Fruit fly (Drosophila melanogaster) S2 (cell line): Measurements from ENCODE around the gene Prm.

ENCODE experiments used
- CG8478 ChIP-seq: fragments of >200 bp; optimal IDR thresholded peaks from 2 replicates; lab custom pipeline; 2018
- CTCF ChIP-seq, 2 experiments: fragments of >200 bp; optimal IDR thresholded peaks; 2 replicates each; lab custom pipeline; 2018

dm6 chr3L:8708856-8709255 lies 36.3 kb downstream of the Prm start:
- TF ChIP-seq CG8478 (lab: Kevin White, UChicago) (no peak), CTCF (optimal IDR thresholded peaks at IDR 0.05; lab: Kevin White, UChicago) (no peak)
